Worm (Caenorhabditis elegans) whole organism, L4 larva: ENCODE measurements around the gene T08D10.5.

ENCODE experiments used
- F10B5.3 ChIP-seq: sonication (generic microtip); optimal IDR thresholded peaks from 2 replicates; lab custom pipeline; 2016; ENCODE audit warnings: mild to moderate bottlenecking, missing genetic modification characterization, missing compliant biosample characterization
- F37D6.2 ChIP-seq: sonication (generic microtip); optimal IDR thresholded peaks from 2 replicates; lab custom pipeline; 2016; ENCODE audit warnings: mild to moderate bottlenecking, missing genetic modification characterization, missing compliant biosample characterization
- F44E2.7 ChIP-seq: fragments of 200-800 bp; sonication (Bioruptor generic); IDR thresholded peaks from 2 replicates; pipeline ENCODE4 v2.1.2; 2022; ENCODE audit warnings: missing genetic modification characterization, missing compliant biosample characterization
- Y48G9A.11 ChIP-seq: fragments of 200-800 bp; sonication (Bioruptor generic); IDR thresholded peaks from 2 replicates; pipeline ENCODE4 v1.3.6; 2022; ENCODE audit warnings: missing genetic modification reagents, missing genetic modification characterization, missing compliant biosample characterization
- aha-1 ChIP-seq: fragments of 150-350 bp; peaks from one replicate; lab custom pipeline; 2014; ENCODE audit warnings: missing biosample characterization, missing genetic modification characterization
- attf-4 ChIP-seq: sonication (generic microtip); optimal IDR thresholded peaks from 3 replicates; lab custom pipeline; 2017; ENCODE audit warnings: missing biosample characterization, missing genetic modification characterization
- ceh-20 ChIP-seq: fragments of 200-800 bp; sonication (Bioruptor generic); IDR thresholded peaks from 2 replicates; pipeline ENCODE4 v1.3.6; 2022; ENCODE audit warnings: missing genetic modification reagents, missing genetic modification characterization, missing compliant biosample characterization
- ceh-44 ChIP-seq: fragments of 200-800 bp; sonication (Bioruptor generic); IDR thresholded peaks from 2 replicates; pipeline ENCODE4 v1.3.6; 2022; ENCODE audit warnings: missing genetic modification reagents, missing genetic modification characterization, missing compliant biosample characterization
- ceh-62 ChIP-seq: sonication (generic microtip); optimal IDR thresholded peaks from 2 replicates; lab custom pipeline; 2017; ENCODE audit warnings: missing biosample characterization, missing genetic modification characterization
- ctbp-1 ChIP-seq: fragments of 200-800 bp; sonication (Bioruptor generic); IDR thresholded peaks from 2 replicates; pipeline ENCODE4 v1.3.6; 2022; ENCODE audit warnings: missing genetic modification reagents, missing genetic modification characterization, missing compliant biosample characterization
- daf-16 ChIP-seq, 3 experiments: sonication (generic microtip); optimal IDR thresholded peaks; 2 replicates each; lab custom pipeline; 2016 to 2017; ENCODE audit warnings: missing genetic modification characterization in 3 of 3, missing genetic modification reagents in 3 of 3, mild to moderate bottlenecking in 2 of 3, missing compliant biosample characterization in 2 of 3, missing biosample characterization in 1 of 3, moderate library complexity in 1 of 3
- daf-19 ChIP-seq: fragments of 200-800 bp; sonication (Bioruptor generic); conservative IDR thresholded peaks from 2 replicates; pipeline ENCODE4 v1.3.6; 2022; ENCODE audit warnings: missing genetic modification characterization, missing compliant biosample characterization
- dmd-6 ChIP-seq: fragments of 200-800 bp; sonication (Bioruptor generic); IDR thresholded peaks from 2 replicates; pipeline ENCODE4 v1.3.6; 2022; ENCODE audit warnings: missing genetic modification reagents, missing genetic modification characterization, missing compliant biosample characterization
- dmd-8 ChIP-seq: fragments of 200-800 bp; sonication (Bioruptor generic); IDR thresholded peaks from 2 replicates; pipeline ENCODE4 v1.3.6; 2022; ENCODE audit warnings: missing genetic modification characterization, missing compliant biosample characterization
- dmd-9 ChIP-seq: fragments of 200-800 bp; sonication (Bioruptor generic); IDR thresholded peaks from 2 replicates; pipeline ENCODE4 v1.3.6; 2022; ENCODE audit warnings: missing genetic modification reagents, missing genetic modification characterization, missing compliant biosample characterization
- dve-1 ChIP-seq: sonication (generic microtip); optimal IDR thresholded peaks from 2 replicates; lab custom pipeline; 2017; ENCODE audit warnings: antibody characterized with exemption, mild to moderate bottlenecking, missing genetic modification characterization, missing compliant biosample characterization; ENCODE audit not compliant: insufficient read depth
- hif-1 ChIP-seq, 2 experiments: sonication (generic microtip); optimal IDR thresholded peaks; 2 replicates each; lab custom pipeline; 2016 to 2017; ENCODE audit warnings: missing compliant biosample characterization in 2 of 2, missing genetic modification characterization in 2 of 2, missing genetic modification reagents in 2 of 2, missing genotype in 2 of 2, mild to moderate bottlenecking in 1 of 2
- hlh-11 ChIP-seq: fragments of 200-800 bp; sonication (Bioruptor generic); optimal IDR thresholded peaks from 2 replicates; lab custom pipeline; 2018; ENCODE audit warnings: mild to moderate bottlenecking, missing genetic modification characterization, missing compliant biosample characterization
- hlh-30 ChIP-seq: sonication (generic microtip); optimal IDR thresholded peaks from 2 replicates; lab custom pipeline; 2017; ENCODE audit warnings: antibody characterized with exemption, mild to moderate bottlenecking, missing genetic modification characterization, missing compliant biosample characterization; ENCODE audit not compliant: insufficient read depth
- jun-1 ChIP-seq: fragments of 150-350 bp; optimal IDR thresholded peaks from 2 replicates; lab custom pipeline; 2014; ENCODE audit warnings: missing biosample characterization, missing genetic modification reagents, missing genetic modification characterization
- lin-13 ChIP-seq: fragments of 150-350 bp; optimal IDR thresholded peaks from 2 replicates; lab custom pipeline; 2014; ENCODE audit warnings: missing biosample characterization, missing genetic modification reagents, missing genetic modification characterization
- lin-15B ChIP-seq: fragments of 150-350 bp; sonication (generic microtip); optimal IDR thresholded peaks from 3 replicates; lab custom pipeline; 2014; ENCODE audit warnings: missing biosample characterization, missing genetic modification characterization
- lir-3 ChIP-seq: sonication (generic microtip); optimal IDR thresholded peaks from 2 replicates; lab custom pipeline; 2016; ENCODE audit warnings: mild to moderate bottlenecking, missing genetic modification characterization, missing compliant biosample characterization
- mdl-1 ChIP-seq, 2 experiments: fragments of 150-350 bp in 1 of 2; sonication (generic microtip) in 1 of 2; optimal IDR thresholded peaks; 2 replicates each; lab custom pipeline; 2014 to 2017; ENCODE audit warnings: missing biosample characterization in 2 of 2, missing genetic modification characterization in 2 of 2
- mep-1 ChIP-seq: fragments of 150-350 bp; sonication (generic microtip); optimal IDR thresholded peaks from 3 replicates; lab custom pipeline; 2014; ENCODE audit warnings: missing biosample characterization, missing genetic modification characterization
- mes-2 ChIP-seq: sonication (generic microtip); optimal IDR thresholded peaks from 2 replicates; lab custom pipeline; 2016; ENCODE audit warnings: missing genotype, mild to moderate bottlenecking, missing genetic modification characterization, missing compliant biosample characterization; ENCODE audit not compliant: poor library complexity, severe bottlenecking
- mxl-3 ChIP-seq: fragments of 200-800 bp; sonication (Bioruptor generic); optimal IDR thresholded peaks from 2 replicates; lab custom pipeline; 2018; ENCODE audit warnings: mild to moderate bottlenecking, missing genetic modification characterization, missing compliant biosample characterization
- nhr-102 ChIP-seq: sonication (generic microtip); optimal IDR thresholded peaks from 2 replicates; lab custom pipeline; 2016; ENCODE audit warnings: mild to moderate bottlenecking, missing genetic modification characterization, moderate library complexity, missing compliant biosample characterization
- nhr-25 ChIP-seq: sonication (generic microtip); optimal IDR thresholded peaks from 2 replicates; lab custom pipeline; 2017; ENCODE audit warnings: missing genetic modification characterization, mild to moderate bottlenecking, missing compliant biosample characterization, antibody characterized with exemption, moderate library complexity, borderline replicate concordance; ENCODE audit not compliant: insufficient read depth
- nhr-28 ChIP-seq: fragments of 150-350 bp; optimal IDR thresholded peaks from 2 replicates; lab custom pipeline; 2014; ENCODE audit warnings: missing biosample characterization, missing genetic modification characterization
- nhr-41 ChIP-seq: fragments of 200-800 bp; sonication (Bioruptor generic); IDR thresholded peaks from 2 replicates; pipeline ENCODE4 v1.3.6; 2022; ENCODE audit warnings: missing genetic modification reagents, missing genetic modification characterization, missing compliant biosample characterization
- nhr-42 ChIP-seq: fragments of 200-800 bp; sonication (Bioruptor generic); IDR thresholded peaks from 2 replicates; pipeline ENCODE4 v1.3.6; 2022; ENCODE audit warnings: missing genetic modification characterization, missing compliant biosample characterization
- nhr-48 ChIP-seq: sonication (generic microtip); optimal IDR thresholded peaks from 2 replicates; lab custom pipeline; 2016; ENCODE audit warnings: mild to moderate bottlenecking, missing genetic modification characterization, missing compliant biosample characterization
- nhr-6 ChIP-seq: fragments of 150-350 bp; optimal IDR thresholded peaks from 2 replicates; lab custom pipeline; 2014; ENCODE audit warnings: missing biosample characterization, missing genetic modification characterization
- nhr-77 ChIP-seq: fragments of 150-350 bp; optimal IDR thresholded peaks from 2 replicates; lab custom pipeline; 2014; ENCODE audit warnings: missing biosample characterization, missing genetic modification characterization
- php-3 ChIP-seq: fragments of 200-800 bp; sonication (Bioruptor generic); IDR thresholded peaks from 2 replicates; pipeline ENCODE4 v1.3.6; 2022; ENCODE audit warnings: missing genetic modification reagents, missing genetic modification characterization, missing compliant biosample characterization
- pqm-1 ChIP-seq: sonication (generic microtip); optimal IDR thresholded peaks from 2 replicates; lab custom pipeline; 2017; ENCODE audit warnings: missing biosample characterization, missing genetic modification characterization
- set-16 ChIP-seq: fragments of 200-800 bp; sonication (Bioruptor generic); IDR thresholded peaks from 2 replicates; pipeline ENCODE4 v1.3.6; 2022; ENCODE audit warnings: missing genetic modification reagents, missing genetic modification characterization, missing compliant biosample characterization
- snpc-1.2 ChIP-seq: fragments of 200-800 bp; sonication (Bioruptor generic); IDR thresholded peaks from 2 replicates; pipeline ENCODE4 v1.3.6; 2022; ENCODE audit warnings: missing genetic modification reagents, missing genetic modification characterization, missing compliant biosample characterization
- spr-3 ChIP-seq: fragments of 200-800 bp; sonication (Bioruptor generic); optimal IDR thresholded peaks from 2 replicates; lab custom pipeline; 2018; ENCODE audit warnings: mild to moderate bottlenecking, missing genetic modification characterization, missing compliant biosample characterization
- tra-1 ChIP-seq: fragments of 200-800 bp; sonication (Bioruptor generic); IDR thresholded peaks from 2 replicates; pipeline ENCODE4 v1.3.6; 2022; ENCODE audit warnings: missing genetic modification reagents, missing genetic modification characterization, missing compliant biosample characterization
- zfp-2 ChIP-seq: sonication (generic microtip); optimal IDR thresholded peaks from 2 replicates; lab custom pipeline; 2016; ENCODE audit warnings: mild to moderate bottlenecking, missing genetic modification characterization, missing compliant biosample characterization
- zfp-3 ChIP-seq: fragments of 200-800 bp; sonication (Bioruptor generic); conservative IDR thresholded peaks from 2 replicates; pipeline ENCODE4 v1.3.6; 2022; ENCODE audit warnings: missing genetic modification reagents, missing genetic modification characterization, missing compliant biosample characterization

Gene T08D10.5

DNA sequence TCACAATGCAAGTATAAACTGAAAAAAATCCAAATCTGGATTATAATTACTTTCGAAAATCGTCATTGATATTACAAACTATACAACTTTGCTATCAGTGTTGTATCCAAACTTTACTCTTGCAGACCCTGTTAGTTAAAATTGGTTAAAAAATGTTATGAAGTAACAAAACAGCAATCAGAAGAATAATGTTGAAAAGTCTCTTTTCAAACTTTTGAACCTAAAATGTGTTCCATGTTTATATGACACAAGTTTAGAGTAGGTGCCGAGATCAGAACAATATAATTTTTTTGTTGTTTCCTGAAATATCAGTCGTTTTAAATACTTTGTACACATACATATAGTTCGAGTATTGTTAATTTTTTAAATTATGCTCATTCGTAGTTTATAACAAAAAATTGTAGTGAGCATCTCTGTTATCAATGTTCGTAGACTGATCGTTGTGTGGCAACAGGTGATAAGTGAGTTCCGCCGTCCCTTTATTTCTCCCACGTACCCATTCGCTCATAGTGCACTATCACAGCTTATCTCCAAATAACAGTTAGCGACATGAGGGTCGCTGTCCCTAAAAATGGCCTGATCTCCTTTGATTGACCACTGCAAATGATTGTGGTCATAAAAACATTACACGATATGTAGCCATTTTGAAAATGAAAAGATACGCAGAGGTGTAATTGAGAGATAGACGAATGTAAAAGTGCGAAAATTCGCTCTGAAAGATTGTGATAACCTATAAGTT is 4.9 kb downstream of the T08D10.5 start (continued):
- TF ChIP-seq F10B5.3 (no peak), dmd-9 (GFP tag; lab: Robert Waterston, UW) (no peak), spr-3 (GFP tag; lab: Kevin White, UChicago) (no peak), nhr-28 (tag; lab: Kevin White, UChicago) (peak; percentile 96), set-16 (no peak), zfp-3 (GFP tag; lab: Robert Waterston, UW) (no peak)

DNA sequence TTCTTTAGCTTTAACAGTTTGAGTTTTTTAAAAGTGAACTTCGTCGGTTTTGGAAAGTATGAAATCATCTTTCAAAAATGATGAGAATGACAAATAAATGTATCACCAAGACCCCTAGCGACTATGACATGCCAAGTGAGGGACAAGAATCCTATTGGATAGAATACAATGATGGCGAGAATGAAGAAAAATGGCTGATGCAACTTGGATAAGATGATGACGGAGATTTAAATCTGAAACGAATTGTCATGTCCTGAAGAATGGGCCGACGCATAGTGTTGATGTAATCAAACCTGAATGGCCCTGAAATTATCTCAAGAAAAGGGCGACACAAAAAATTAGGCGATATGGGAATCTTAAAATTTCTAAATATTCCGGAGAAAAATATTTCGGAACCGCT is 6.3 kb downstream of the T08D10.5 start:
- TF ChIP-seq daf-19 (GFP tag; lab: Robert Waterston, UW) (no peak), ctbp-1 (GFP tag; lab: Robert Waterston, UW) (no peak), set-16 (no peak), nhr-25 (tag; lab: Kevin White, UChicago) (no peak), lin-15B (tag; lab: Kevin White, UChicago) (no peak), attf-4 (tag; lab: Kevin White, UChicago) (no peak), dmd-8 (GFP tag; lab: Robert Waterston, UW) (no peak), aha-1 (tag; lab: Kevin White, UChicago) (peak; percentile 53)

DNA sequence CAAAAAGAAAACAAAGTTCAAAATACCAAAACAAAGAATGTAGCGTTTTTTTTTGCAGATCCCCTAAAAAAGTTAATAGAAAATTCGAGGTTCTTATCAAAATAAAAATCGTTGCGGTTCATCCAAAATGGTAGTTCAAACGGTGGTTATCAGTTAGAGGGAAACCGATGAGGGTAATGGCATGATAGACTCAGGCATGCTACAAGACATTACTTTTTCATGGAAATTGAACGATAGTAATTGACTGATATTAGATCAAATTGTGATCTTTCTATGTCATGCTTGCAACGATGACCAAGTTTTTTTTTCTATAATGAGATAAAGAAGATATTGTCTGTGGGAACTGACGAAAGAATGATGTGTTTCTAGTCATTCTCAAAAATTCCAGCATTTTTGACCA is 7.2 kb downstream of the T08D10.5 start:
- peak; percentile 40 for TF ChIP-seq aha-1 (tag; lab: Kevin White, UChicago)
- TF ChIP-seq nhr-28 (tag; lab: Kevin White, UChicago): peak; percentile 95
- no peak for TF ChIP-seq Y48G9A.11
- no peak for TF ChIP-seq mes-2 (tag; lab: Kevin White, UChicago)
- no peak for TF ChIP-seq F37D6.2 (tag; lab: Kevin White, UChicago)
- TF ChIP-seq tra-1: peak; percentile 90
- TF ChIP-seq jun-1 (tag; lab: Kevin White, UChicago): no peak
- 0 out of 2 replicates have a peak, but pooled peaks have one; percentile 16 for TF ChIP-seq ceh-20
- TF ChIP-seq hif-1 (tag; optimal IDR thresholded peaks at IDR 0.05; lab: Kevin White, UChicago): peak in 1 of 2 experiments; percentile 81
- TF ChIP-seq nhr-42 (GFP tag; lab: Robert Waterston, UW): no peak
- TF ChIP-seq F44E2.7 (GFP tag; lab: Robert Waterston, UW): no peak
- no peak for TF ChIP-seq ceh-62
- no peak for TF ChIP-seq lin-13 (GFP tag; lab: Kevin White, UChicago)
- TF ChIP-seq mxl-3 (GFP tag; lab: Kevin White, UChicago): no peak
- peak; percentile 91 for TF ChIP-seq pqm-1 (tag; lab: Kevin White, UChicago)
- peak; percentile 7 for TF ChIP-seq mep-1 (tag; lab: Kevin White, UChicago)
- peak; percentile 81 for TF ChIP-seq php-3 (GFP tag; lab: Robert Waterston, UW)
- peak; percentile 15 for TF ChIP-seq hlh-30 (tag; lab: Kevin White, UChicago)
- peak; percentile 78 for TF ChIP-seq hlh-11 (tag; lab: Kevin White, UChicago)
- no peak for TF ChIP-seq daf-16 (GFP tag; optimal IDR thresholded peaks at IDR 0.05; lab: Kevin White, UChicago)
- TF ChIP-seq daf-16 (tag; optimal IDR thresholded peaks at IDR 0.05; lab: Kevin White, UChicago): peak; percentile 76
- TF ChIP-seq dmd-6 (GFP tag; lab: Robert Waterston, UW): peak; percentile 87
- no peak for TF ChIP-seq zfp-2 (tag; lab: Kevin White, UChicago)
- TF ChIP-seq nhr-77 (tag; lab: Kevin White, UChicago): peak; percentile 32
- TF ChIP-seq zfp-3 (GFP tag; lab: Robert Waterston, UW): no peak
- no peak for TF ChIP-seq nhr-6 (tag; lab: Kevin White, UChicago)
- peak in 1 of 2 experiments; percentile 62 for TF ChIP-seq mdl-1 (tag; optimal IDR thresholded peaks at IDR 0.05; lab: Kevin White, UChicago)
- no peak for TF ChIP-seq lir-3
- TF ChIP-seq ceh-44: no peak
- TF ChIP-seq dve-1: peak; percentile 75
- no peak for TF ChIP-seq nhr-41 (GFP tag; lab: Robert Waterston, UW)
- TF ChIP-seq dmd-8 (GFP tag; lab: Robert Waterston, UW): no peak
- peak; percentile 44 for TF ChIP-seq nhr-102 (tag; lab: Kevin White, UChicago)
- TF ChIP-seq nhr-48: peak; percentile 50
- no peak for TF ChIP-seq snpc-1.2 (GFP tag; lab: Robert Waterston, UW)
